1 fruit fly cellular context compared by ENCODE assay signal in the genomic region with DNA sequence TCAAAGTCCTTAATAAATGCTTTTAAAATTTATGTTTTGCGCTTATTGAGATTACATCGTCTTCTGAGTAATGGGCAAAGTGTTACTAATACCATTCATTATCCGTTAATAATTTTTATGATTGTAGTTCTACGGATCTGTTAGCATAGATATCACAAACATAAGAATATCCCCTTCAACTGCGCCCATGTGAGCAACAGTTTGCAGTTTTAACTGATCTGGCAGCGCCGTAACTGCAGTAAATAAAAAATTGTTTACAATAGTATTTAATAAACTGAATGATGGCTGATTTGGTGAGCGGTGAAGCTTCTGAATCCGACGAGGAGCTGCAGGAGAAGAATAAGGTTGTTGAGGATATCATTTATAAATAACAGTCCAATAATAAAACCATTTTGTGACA.
TF ChIP-seq lines count a peak whose summit lies in the region.

A gene (plus strand): TSS at position 198 of the 400 bp plus-strand sequence.

TF ChIP-seq in whole organism, embryonic, 481 proteins besides CTCF, POLR2A, EP300 and RAD21 (continued from another document and continues in another):
- peak; percentile 24 for TF ChIP-seq bcd (GFP tag; optimal IDR thresholded peaks at IDR 0.05; lab: Kevin White, UChicago)
- no peak for TF ChIP-seq bowl (GFP tag; IDR thresholded peaks at IDR 0.05; lab: Robert Waterston, UW)
- TF ChIP-seq CG15514 (GFP tag; optimal IDR thresholded peaks at IDR 0.05; lab: Kevin White, UChicago), result peak; percentile 37
- TF ChIP-seq CG10654 (GFP tag; optimal IDR thresholded peaks at IDR 0.05; lab: Kevin White, UChicago), result peak; percentile 20
- TF ChIP-seq CG7372 (GFP tag; IDR thresholded peaks at IDR 0.05; lab: Robert Waterston, UW), result no peak; the same call in 1 of the 2 replicates
- peak; percentile 27 for TF ChIP-seq Myb (GFP tag; optimal IDR thresholded peaks at IDR 0.05; lab: Kevin White, UChicago)
- no peak for TF ChIP-seq gt (GFP tag; IDR thresholded peaks at IDR 0.05; lab: Robert Waterston, UW)
- peak; percentile 5 for TF ChIP-seq dmrt11E (tag; optimal IDR thresholded peaks at IDR 0.05; lab: Kevin White, UChicago)
- peak in 1 of 2 experiments; percentile 40 for TF ChIP-seq bsh (GFP tag; optimal IDR thresholded peaks at IDR 0.05; lab: Kevin White, UChicago)
- no peak for TF ChIP-seq CG8765 (GFP tag; IDR thresholded peaks at IDR 0.05; lab: Robert Waterston, UW)
- no peak for TF ChIP-seq gce (GFP tag; IDR thresholded peaks at IDR 0.05; lab: Robert Waterston, UW)
- no peak for TF ChIP-seq CG17612 (GFP tag; IDR thresholded peaks at IDR 0.05; lab: Robert Waterston, UW)
- TF ChIP-seq CG11247 (GFP tag; IDR thresholded peaks at IDR 0.05; lab: Robert Waterston, UW), result no peak
- peak; percentile 73 for TF ChIP-seq wek (GFP tag; optimal IDR thresholded peaks at IDR 0.05; lab: Kevin White, UChicago)
- peak; percentile 52; the same call in 1 of the 2 replicates for TF ChIP-seq Rfx (GFP tag; IDR thresholded peaks at IDR 0.05; lab: Robert Waterston, UW)
- peak in 1 of 2 experiments; percentile 35 for TF ChIP-seq crp (GFP tag; optimal IDR thresholded peaks at IDR 0.05; lab: Kevin White, UChicago)
- no peak for TF ChIP-seq z (GFP tag; IDR thresholded peaks at IDR 0.05; lab: Robert Waterston, UW)
- TF ChIP-seq ind (GFP tag; optimal IDR thresholded peaks at IDR 0.05; lab: Kevin White, UChicago), result peak; percentile 52
- TF ChIP-seq MBD-R2 (GFP tag; IDR thresholded peaks at IDR 0.05; lab: Robert Waterston, UW), result peak; percentile 61
- no peak for TF ChIP-seq ssp (GFP tag; IDR thresholded peaks at IDR 0.05; lab: Robert Waterston, UW)
- TF ChIP-seq Elba2 (GFP tag; optimal IDR thresholded peaks at IDR 0.05; lab: Kevin White, UChicago), result no peak
- peak; percentile 9 for TF ChIP-seq CG12219 (GFP tag; optimal IDR thresholded peaks at IDR 0.05; lab: Kevin White, UChicago)
- TF ChIP-seq CG8089 (GFP tag; optimal IDR thresholded peaks at IDR 0.05; lab: Kevin White, UChicago), result peak; percentile 30
- no peak for TF ChIP-seq ara (GFP tag; IDR thresholded peaks at IDR 0.05; lab: Robert Waterston, UW)
- no peak for TF ChIP-seq hth (optimal IDR thresholded peaks at IDR 0.05; lab: Kevin White, UChicago)
- TF ChIP-seq ham (GFP tag; IDR thresholded peaks at IDR 0.05; lab: Robert Waterston, UW), result no peak
- TF ChIP-seq fd64A (GFP tag; optimal IDR thresholded peaks at IDR 0.05; lab: Kevin White, UChicago), result no peak
- TF ChIP-seq Dbx (GFP tag; IDR thresholded peaks at IDR 0.05; lab: Robert Waterston, UW), result no peak
- TF ChIP-seq CrebB (tag; optimal IDR thresholded peaks at IDR 0.05; lab: Kevin White, UChicago), result no peak
- peak; percentile 49 for TF ChIP-seq Chrac-16 (GFP tag; optimal IDR thresholded peaks at IDR 0.05; lab: Kevin White, UChicago)
- no peak for TF ChIP-seq Usf (GFP tag; optimal IDR thresholded peaks at IDR 0.05; lab: Kevin White, UChicago)
- TF ChIP-seq corto (GFP tag; optimal IDR thresholded peaks at IDR 0.05; lab: Kevin White, UChicago), result no peak
- TF ChIP-seq CG12236 (GFP tag; optimal IDR thresholded peaks at IDR 0.05; lab: Kevin White, UChicago), result no peak
- TF ChIP-seq Ets65A (GFP tag; lab: Kevin White, UChicago), result peak; percentile 88
- no peak for TF ChIP-seq en (GFP tag; optimal IDR thresholded peaks at IDR 0.05; lab: Kevin White, UChicago)
- TF ChIP-seq Oli (tag; optimal IDR thresholded peaks at IDR 0.05; lab: Kevin White, UChicago), result peak; percentile 15
- peak; percentile 7 to 13 for TF ChIP-seq chif (GFP tag; optimal IDR thresholded peaks at IDR 0.05; lab: Kevin White, UChicago)
- TF ChIP-seq unc-4 (GFP tag; IDR thresholded peaks at IDR 0.05; lab: Robert Waterston, UW; ENCODE audit: partially characterized antibody), result no peak
- peak; percentile 2 for TF ChIP-seq slp2 (GFP tag; optimal IDR thresholded peaks at IDR 0.05; lab: Kevin White, UChicago)
- TF ChIP-seq Eip74EF (GFP tag; optimal IDR thresholded peaks at IDR 0.05; lab: Kevin White, UChicago), result no peak
- no peak for TF ChIP-seq ab (GFP tag; optimal IDR thresholded peaks at IDR 0.05; lab: Kevin White, UChicago)
- peak; percentile 49 for TF ChIP-seq shn (GFP tag; optimal IDR thresholded peaks at IDR 0.05; lab: Kevin White, UChicago)
- no peak for TF ChIP-seq cad (GFP tag; optimal IDR thresholded peaks at IDR 0.05; lab: Kevin White, UChicago)
- TF ChIP-seq CG16815 (GFP tag; optimal IDR thresholded peaks at IDR 0.05; lab: Kevin White, UChicago), result no peak
- TF ChIP-seq CG4360 (GFP tag; IDR thresholded peaks at IDR 0.05; lab: Robert Waterston, UW), result no peak
- TF ChIP-seq D19B (GFP tag; optimal IDR thresholded peaks at IDR 0.05; lab: Kevin White, UChicago), result no peak
- no peak for TF ChIP-seq usp (GFP tag; optimal IDR thresholded peaks at IDR 0.05; lab: Kevin White, UChicago)
- no peak for TF ChIP-seq CG10431 (GFP tag; optimal IDR thresholded peaks at IDR 0.05; lab: Kevin White, UChicago)
- no peak for TF ChIP-seq CG6854 (GFP tag; optimal IDR thresholded peaks at IDR 0.05; lab: Kevin White, UChicago)
- TF ChIP-seq wdn (GFP tag; IDR thresholded peaks at IDR 0.05; lab: Robert Waterston, UW), result no peak
- TF ChIP-seq Kr (GFP tag; optimal IDR thresholded peaks at IDR 0.05; lab: Kevin White, UChicago), result no peak
- no peak for TF ChIP-seq Mrtf (GFP tag; IDR thresholded peaks at IDR 0.05; lab: Robert Waterston, UW)
- TF ChIP-seq CG17802 (tag; optimal IDR thresholded peaks at IDR 0.05; lab: Kevin White, UChicago), result peak; percentile 22
- TF ChIP-seq CG11695 (GFP tag; IDR thresholded peaks at IDR 0.05; lab: Robert Waterston, UW), result peak; percentile 22; the same call in 1 of the 3 replicates
- TF ChIP-seq CG3163 (GFP tag; optimal IDR thresholded peaks at IDR 0.05; lab: Kevin White, UChicago), result peak; percentile 12
- TF ChIP-seq CG12155 (GFP tag; optimal IDR thresholded peaks at IDR 0.05; lab: Kevin White, UChicago), result peak; percentile 24
- TF ChIP-seq CG14014 (GFP tag; IDR thresholded peaks at IDR 0.05; lab: Robert Waterston, UW), result 0 out of 2 replicates have a peak, but pooled peaks have one; percentile 10
- TF ChIP-seq zen2 (GFP tag; IDR thresholded peaks at IDR 0.05; lab: Robert Waterston, UW; ENCODE audit: partially characterized antibody), result no peak
- no peak for TF ChIP-seq ewg (GFP tag; optimal IDR thresholded peaks at IDR 0.05; lab: Kevin White, UChicago)
- TF ChIP-seq lola (GFP tag; optimal IDR thresholded peaks at IDR 0.05; lab: Kevin White, UChicago), result peak in 1 of 3 experiments; percentile 26
- TF ChIP-seq Sox102F (GFP tag; optimal IDR thresholded peaks at IDR 0.05; lab: Kevin White, UChicago), result no peak
- peak; percentile 69 for TF ChIP-seq kah (GFP tag; optimal IDR thresholded peaks at IDR 0.05; lab: Kevin White, UChicago)
- TF ChIP-seq chinmo (GFP tag; IDR thresholded peaks at IDR 0.05; lab: Robert Waterston, UW; ENCODE audit: partially characterized antibody), result peak; percentile 69; the same call in 3 of the 4 replicates
- TF ChIP-seq CG17912 (GFP tag; optimal IDR thresholded peaks at IDR 0.05; lab: Kevin White, UChicago), result peak; percentile 51
- peak; percentile 65 for TF ChIP-seq mam (GFP tag; optimal IDR thresholded peaks at IDR 0.05; lab: Kevin White, UChicago)
- no peak for TF ChIP-seq CG16779 (GFP tag; IDR thresholded peaks at IDR 0.05; lab: Robert Waterston, UW)
- TF ChIP-seq insv (GFP tag; optimal IDR thresholded peaks at IDR 0.05; lab: Kevin White, UChicago), result no peak
- TF ChIP-seq CG1602 (GFP tag; optimal IDR thresholded peaks at IDR 0.05; lab: Kevin White, UChicago), result peak; percentile 28
- no peak for TF ChIP-seq Hey (tag; optimal IDR thresholded peaks at IDR 0.05; lab: Kevin White, UChicago)
- no peak for TF ChIP-seq kni (GFP tag; optimal IDR thresholded peaks at IDR 0.05; lab: Kevin White, UChicago)
- no peak for TF ChIP-seq HmgD (GFP tag; optimal IDR thresholded peaks at IDR 0.05; lab: Kevin White, UChicago)
- peak; percentile 76 for TF ChIP-seq gem (tag; optimal IDR thresholded peaks at IDR 0.05; lab: Kevin White, UChicago)
- TF ChIP-seq tin (GFP tag; optimal IDR thresholded peaks at IDR 0.05; lab: Kevin White, UChicago), result peak; percentile 50
- peak; percentile 61 for TF ChIP-seq Xbp1 (GFP tag; optimal IDR thresholded peaks at IDR 0.05; lab: Kevin White, UChicago)
- TF ChIP-seq esg (GFP tag; conservative IDR thresholded peaks at IDR 0.05; lab: Robert Waterston, UW), result no peak
- no peak for TF ChIP-seq pros (GFP tag; optimal IDR thresholded peaks at IDR 0.05; lab: Kevin White, UChicago)
- no peak for TF ChIP-seq nerfin-2 (GFP tag; IDR thresholded peaks at IDR 0.05; lab: Robert Waterston, UW; ENCODE audit: partially characterized antibody)
- TF ChIP-seq unpg (GFP tag; optimal IDR thresholded peaks at IDR 0.05; lab: Kevin White, UChicago), result no peak
- no peak for TF ChIP-seq CG12769 (tag; optimal IDR thresholded peaks at IDR 0.05; lab: Kevin White, UChicago)
- TF ChIP-seq nerfin-1 (tag; optimal IDR thresholded peaks at IDR 0.05; lab: Kevin White, UChicago), result peak; percentile 1
- TF ChIP-seq Sox100B (GFP tag; optimal IDR thresholded peaks at IDR 0.05; lab: Kevin White, UChicago), result no peak
- TF ChIP-seq C15 (GFP tag; IDR thresholded peaks at IDR 0.05; lab: Robert Waterston, UW), result no peak
- no peak for TF ChIP-seq CG7928 (GFP tag; optimal IDR thresholded peaks at IDR 0.05; lab: Kevin White, UChicago)
- TF ChIP-seq yki (optimal IDR thresholded peaks at IDR 0.05; lab: Kevin White, UChicago), result no peak
- TF ChIP-seq fd102C (GFP tag; optimal IDR thresholded peaks at IDR 0.05; lab: Kevin White, UChicago), result no peak
- TF ChIP-seq Opbp (GFP tag; IDR thresholded peaks at IDR 0.05; lab: Robert Waterston, UW; ENCODE audit: partially characterized antibody), result no peak
- TF ChIP-seq CG4854 (GFP tag; optimal IDR thresholded peaks at IDR 0.05; lab: Kevin White, UChicago), result peak; percentile 52
- peak; percentile 27 for TF ChIP-seq CG13296 (GFP tag; optimal IDR thresholded peaks at IDR 0.05; lab: Kevin White, UChicago)
- TF ChIP-seq CG3995 (GFP tag; optimal IDR thresholded peaks at IDR 0.05; lab: Kevin White, UChicago), result peak; percentile 1
- no peak for TF ChIP-seq Sin3A (optimal IDR thresholded peaks at IDR 0.05; lab: Kevin White, UChicago)
- TF ChIP-seq Ravus (GFP tag; IDR thresholded peaks at IDR 0.05; lab: Robert Waterston, UW), result no peak
- TF ChIP-seq grau (tag; optimal IDR thresholded peaks at IDR 0.05; lab: Kevin White, UChicago), result peak; percentile 47
- TF ChIP-seq NC2α (GFP tag; optimal IDR thresholded peaks at IDR 0.05; lab: Kevin White, UChicago), result peak; percentile 6
- no peak for TF ChIP-seq cwo (GFP tag; optimal IDR thresholded peaks at IDR 0.05; lab: Kevin White, UChicago)
- no peak for TF ChIP-seq CG15479 (GFP tag; optimal IDR thresholded peaks at IDR 0.05; lab: Kevin White, UChicago)
- TF ChIP-seq ash1 (GFP tag; optimal IDR thresholded peaks at IDR 0.05; lab: Kevin White, UChicago), result no peak
- peak; percentile 26 for TF ChIP-seq emc (GFP tag; optimal IDR thresholded peaks at IDR 0.05; lab: Kevin White, UChicago)
- no peak for TF ChIP-seq YL-1 (GFP tag; optimal IDR thresholded peaks at IDR 0.05; lab: Kevin White, UChicago)
- peak; percentile 53 for TF ChIP-seq jumu (GFP tag; optimal IDR thresholded peaks at IDR 0.05; lab: Kevin White, UChicago)
- no peak for TF ChIP-seq CG14050 (GFP tag; IDR thresholded peaks at IDR 0.05; lab: Robert Waterston, UW)
- no peak for TF ChIP-seq abd-A (tag; optimal IDR thresholded peaks at IDR 0.05; lab: Kevin White, UChicago)
- TF ChIP-seq row (GFP tag; IDR thresholded peaks at IDR 0.05; lab: Robert Waterston, UW), result peak; percentile 67
- TF ChIP-seq CoRest (tag; optimal IDR thresholded peaks at IDR 0.05; lab: Kevin White, UChicago), result peak; percentile 54
- peak; percentile 11 for TF ChIP-seq Dip3 (GFP tag; optimal IDR thresholded peaks at IDR 0.05; lab: Kevin White, UChicago)
- no peak for TF ChIP-seq cg (GFP tag; optimal IDR thresholded peaks at IDR 0.05; lab: Kevin White, UChicago)
- TF ChIP-seq CG10462 (GFP tag; optimal IDR thresholded peaks at IDR 0.05; lab: Kevin White, UChicago), result no peak
- TF ChIP-seq CG10565 (GFP tag; optimal IDR thresholded peaks at IDR 0.05; lab: Kevin White, UChicago), result no peak
- TF ChIP-seq Bgb (GFP tag; IDR thresholded peaks at IDR 0.05; lab: Robert Waterston, UW; ENCODE audit: partially characterized antibody), result no peak
- peak; percentile 65 for TF ChIP-seq slbo (GFP tag; IDR thresholded peaks at IDR 0.05; lab: Robert Waterston, UW)
- no peak for TF ChIP-seq inv (GFP tag; IDR thresholded peaks at IDR 0.05; lab: Robert Waterston, UW; ENCODE audit: partially characterized antibody)
- no peak for TF ChIP-seq mirr (GFP tag; optimal IDR thresholded peaks at IDR 0.05; lab: Kevin White, UChicago)
- TF ChIP-seq CG11093 (GFP tag; IDR thresholded peaks at IDR 0.05; lab: Robert Waterston, UW), result no peak
- peak; percentile 52 for TF ChIP-seq chn (GFP tag; optimal IDR thresholded peaks at IDR 0.05; lab: Kevin White, UChicago)
- no peak for TF ChIP-seq CG33557 (GFP tag; optimal IDR thresholded peaks at IDR 0.05; lab: Kevin White, UChicago)
- no peak for TF ChIP-seq mld (GFP tag; IDR thresholded peaks at IDR 0.05; lab: Robert Waterston, UW; ENCODE audit: partially characterized antibody)
- no peak for TF ChIP-seq Nf-YC (tag; optimal IDR thresholded peaks at IDR 0.05; lab: Kevin White, UChicago)
- peak; percentile 60 for TF ChIP-seq pnt (GFP tag; optimal IDR thresholded peaks at IDR 0.05; lab: Kevin White, UChicago)
- TF ChIP-seq tna (GFP tag; IDR thresholded peaks at IDR 0.05; lab: Robert Waterston, UW; ENCODE audit: partially characterized antibody), result no peak
- TF ChIP-seq so (GFP tag; IDR thresholded peaks at IDR 0.05; lab: Robert Waterston, UW), result no peak
- TF ChIP-seq CG14710 (tag; optimal IDR thresholded peaks at IDR 0.05; lab: Kevin White, UChicago), result peak; percentile 34
- TF ChIP-seq CG9727 (GFP tag; optimal IDR thresholded peaks at IDR 0.05; lab: Kevin White, UChicago), result peak; percentile 32
- TF ChIP-seq CG17186 (GFP tag; optimal IDR thresholded peaks at IDR 0.05; lab: Kevin White, UChicago), result no peak
- no peak for TF ChIP-seq CG5953 (GFP tag; IDR thresholded peaks at IDR 0.05; lab: Robert Waterston, UW)
- TF ChIP-seq CG11723 (GFP tag; optimal IDR thresholded peaks at IDR 0.05; lab: Kevin White, UChicago), result peak; percentile 20
- no peak for TF ChIP-seq grn (GFP tag; optimal IDR thresholded peaks at IDR 0.05; lab: Kevin White, UChicago)
- TF ChIP-seq rib (GFP tag; IDR thresholded peaks at IDR 0.05; lab: Robert Waterston, UW), result no peak
- peak; percentile 19 for TF ChIP-seq CG18764 (GFP tag; optimal IDR thresholded peaks at IDR 0.05; lab: Kevin White, UChicago)
- TF ChIP-seq CG10147 (GFP tag; optimal IDR thresholded peaks at IDR 0.05; lab: Kevin White, UChicago), result no peak
- TF ChIP-seq CG4617 (GFP tag; optimal IDR thresholded peaks at IDR 0.05; lab: Kevin White, UChicago; ENCODE audit: borderline replicate concordance), result peak; percentile 46
- no peak for TF ChIP-seq CG10959 (GFP tag; IDR thresholded peaks at IDR 0.05; lab: Robert Waterston, UW)
